Worm (Caenorhabditis elegans): Measurements from ENCODE around the gene zipt-9.

DNA sequence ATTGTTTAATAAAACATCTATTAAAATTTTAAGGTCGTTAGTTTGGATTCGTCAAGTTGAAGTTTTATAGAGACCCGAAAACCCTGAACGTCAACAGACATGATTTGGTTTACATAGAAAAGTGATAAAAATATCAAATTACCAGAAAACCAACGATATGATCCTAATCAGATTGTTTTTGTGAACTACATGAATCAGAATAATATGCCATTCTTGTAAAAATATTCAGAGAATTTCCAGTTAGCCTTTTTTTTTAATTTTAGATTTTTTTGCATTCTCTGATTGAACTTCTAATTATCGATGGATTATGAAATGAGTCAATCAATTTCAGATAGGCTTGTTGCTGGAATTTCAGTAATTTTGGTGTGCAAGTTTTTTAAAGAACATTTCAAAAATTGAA is 4.0 kb downstream of the zipt-9 start, which contains the start of gene srx-96:
- no peak for TF ChIP-seq ama-1 (optimal IDR thresholded peaks at IDR 0.05)
- TF ChIP-seq flt-1 (GFP tag; IDR thresholded peaks at IDR 0.05) = no peak
- TF ChIP-seq B0310.2 (tag; optimal IDR thresholded peaks at IDR 0.05) = no peak
- no peak for TF ChIP-seq scrt-1 (GFP tag; IDR thresholded peaks at IDR 0.05)
- TF ChIP-seq hnd-1 (tag; optimal IDR thresholded peaks at IDR 0.05) = no peak
- no peak for TF ChIP-seq sea-1 (GFP tag; conservative IDR thresholded peaks at IDR 0.05)
- TF ChIP-seq ceh-13 (GFP tag; optimal IDR thresholded peaks at IDR 0.05) = no peak
- TF ChIP-seq ets-7 (tag; optimal IDR thresholded peaks at IDR 0.05) = no peak
- no peak for TF ChIP-seq ceh-36 (tag; optimal IDR thresholded peaks at IDR 0.05)
- no peak for TF ChIP-seq hmg-4 (GFP tag; optimal IDR thresholded peaks at IDR 0.05)
- no peak for TF ChIP-seq tbx-11 (GFP tag; IDR thresholded peaks at IDR 0.05)
- TF ChIP-seq tbx-37 (GFP tag; conservative IDR thresholded peaks at IDR 0.05) = no peak
- TF ChIP-seq aly-1 (tag; optimal IDR thresholded peaks at IDR 0.05) = no peak
- TF ChIP-seq hmbx-1 (tag; optimal IDR thresholded peaks at IDR 0.05) = no peak
